Fruit fly (Drosophila melanogaster): ENCODE data around the gene CG14238.

DNA sequence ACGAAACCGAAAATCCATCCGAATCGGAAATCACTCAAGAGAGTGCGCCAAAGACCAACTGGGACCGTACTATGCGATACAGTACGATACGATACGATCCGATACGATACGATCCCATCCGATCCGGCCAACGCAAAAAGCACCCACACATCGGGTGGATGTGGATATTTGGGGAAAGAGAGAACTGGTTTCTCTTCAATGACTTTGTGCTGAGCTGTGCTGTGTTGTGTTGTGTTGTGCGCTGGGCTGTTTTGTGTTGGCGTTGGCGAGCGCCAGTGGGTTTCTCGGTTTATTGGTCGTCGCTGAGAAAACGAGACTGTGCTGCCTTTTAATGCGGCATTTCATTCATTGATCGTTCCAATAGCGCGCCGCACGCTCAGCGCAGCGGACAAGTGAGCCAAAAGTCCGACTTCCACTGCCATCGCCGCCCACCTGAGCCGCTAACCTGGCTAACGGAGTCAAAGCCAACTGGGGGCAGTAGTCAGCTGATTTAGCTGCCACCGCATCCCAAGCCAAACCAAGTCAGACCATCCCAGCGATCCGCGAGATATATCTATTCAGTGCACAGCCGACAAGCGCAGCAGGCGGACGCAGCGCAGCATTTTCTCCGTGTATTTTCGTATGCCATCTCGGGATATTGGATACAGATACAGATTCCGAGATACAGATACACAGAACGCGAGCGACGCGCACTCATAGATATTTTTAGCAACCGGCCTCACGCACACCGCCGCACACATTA lies 17.4 kb upstream of the CG14238 start, which contains the start of gene tx:
- TF ChIP-seq CG9948 (tag; optimal IDR thresholded peaks at IDR 0.05) (no peak), CG13204 (GFP tag; optimal IDR thresholded peaks at IDR 0.05) (peak; percentile 56), CG8301 (tag; optimal IDR thresholded peaks at IDR 0.05) (no peak)

Measured in whole organism, pupa.